Worm (Caenorhabditis elegans) whole organism, L4 larva: ENCODE data around the gene tpp-2.

ENCODE experiments used
- F44E2.7 ChIP-seq: fragments of 200-800 bp; sonication (Bioruptor generic); IDR thresholded peaks from 2 replicates; pipeline ENCODE4 v2.1.2; 2022; ENCODE audit warnings: missing genetic modification characterization, missing compliant biosample characterization
- ama-1 ChIP-seq: fragments of 150-350 bp; optimal IDR thresholded peaks from 2 replicates; lab custom pipeline; 2014; ENCODE audit warnings: inconsistent platforms, mixed read lengths
- ceh-82 ChIP-seq: sonication (generic microtip); optimal IDR thresholded peaks from 2 replicates; lab custom pipeline; 2017; ENCODE audit warnings: missing biosample characterization, missing genetic modification characterization
- ces-1 ChIP-seq: fragments of 150-350 bp; sonication (generic microtip); optimal IDR thresholded peaks from 4 replicates; lab custom pipeline; 2014; ENCODE audit warnings: missing biosample characterization, missing genetic modification reagents, missing genetic modification characterization
- dpl-1 ChIP-seq: fragments of 150-350 bp; optimal IDR thresholded peaks from 2 replicates; lab custom pipeline; 2014; ENCODE audit warnings: missing biosample characterization, missing genetic modification reagents, missing genetic modification characterization
- hmg-1.1 ChIP-seq: fragments of 200-800 bp; sonication (Bioruptor generic); IDR thresholded peaks from 2 replicates; pipeline ENCODE4 v1.3.6; 2022; ENCODE audit warnings: missing genetic modification reagents, missing genetic modification characterization, missing compliant biosample characterization
- jun-1 ChIP-seq: fragments of 150-350 bp; optimal IDR thresholded peaks from 2 replicates; lab custom pipeline; 2014; ENCODE audit warnings: missing biosample characterization, missing genetic modification reagents, missing genetic modification characterization
- lim-7 ChIP-seq: fragments of 200-800 bp; sonication (Bioruptor generic); IDR thresholded peaks from 2 replicates; pipeline ENCODE4 v1.3.6; 2022; ENCODE audit warnings: missing genetic modification characterization, missing compliant biosample characterization
- lin-13 ChIP-seq: fragments of 150-350 bp; optimal IDR thresholded peaks from 2 replicates; lab custom pipeline; 2014; ENCODE audit warnings: missing biosample characterization, missing genetic modification reagents, missing genetic modification characterization
- mep-1 ChIP-seq: fragments of 150-350 bp; sonication (generic microtip); optimal IDR thresholded peaks from 3 replicates; lab custom pipeline; 2014; ENCODE audit warnings: missing biosample characterization, missing genetic modification characterization
- nhr-28 ChIP-seq: fragments of 150-350 bp; optimal IDR thresholded peaks from 2 replicates; lab custom pipeline; 2014; ENCODE audit warnings: missing biosample characterization, missing genetic modification characterization
- ztf-11 ChIP-seq: fragments of 150-350 bp; optimal IDR thresholded peaks from 2 replicates; lab custom pipeline; 2014; ENCODE audit warnings: missing biosample characterization, missing genetic modification characterization

- no peak for TF ChIP-seq ceh-82 (tag; lab: Kevin White, UChicago)
- TF ChIP-seq ztf-11 (tag; lab: Kevin White, UChicago): no peak
- no peak for TF ChIP-seq mep-1 (tag; lab: Kevin White, UChicago)
- TF ChIP-seq ces-1 (GFP tag; lab: Kevin White, UChicago): no peak
- TF ChIP-seq lin-13 (GFP tag; lab: Kevin White, UChicago): no peak
- TF ChIP-seq hmg-1.1: no peak
- TF ChIP-seq F44E2.7 (GFP tag; lab: Robert Waterston, UW): no peak
- no peak for TF ChIP-seq nhr-28
- no peak for TF ChIP-seq jun-1 (tag; lab: Kevin White, UChicago)
- TF ChIP-seq dpl-1 (GFP tag; lab: Kevin White, UChicago): no peak
- no peak for TF ChIP-seq ama-1 (lab: Kevin White, UChicago)
- no peak for TF ChIP-seq lim-7 (GFP tag; lab: Robert Waterston, UW)
Observed at ce11 chrII:6043166-6043565, 54.2 kb downstream of the tpp-2 start, which contains the start of gene R12C12.10.
